Fruit fly (Drosophila melanogaster) whole organism, prepupa: Measurements from ENCODE around the gene CG15525.

Experiments
- Blimp-1 ChIP-seq: fragments of 200-800 bp; sonication (Bioruptor generic); optimal IDR thresholded peaks from 3 replicates; lab custom pipeline; 2017; ENCODE audit warnings: missing biosample characterization, missing genetic modification characterization, mild to moderate bottlenecking, moderate library complexity, missing genetic modification reagents
- CG11902 ChIP-seq: fragments of 200-800 bp; sonication (Bioruptor generic); optimal IDR thresholded peaks from 3 replicates; lab custom pipeline; 2016; ENCODE audit warnings: missing biosample characterization, missing genetic modification characterization
- CG1621 ChIP-seq: fragments of 200-800 bp; sonication (Bioruptor generic); optimal IDR thresholded peaks from 3 replicates; lab custom pipeline; 2018; ENCODE audit warnings: missing biosample characterization, mild to moderate bottlenecking, missing genetic modification characterization
- CG16779 ChIP-seq: fragments of 200-800 bp; sonication (Bioruptor generic); optimal IDR thresholded peaks from 3 replicates; lab custom pipeline; 2017; ENCODE audit warnings: missing biosample characterization, mild to moderate bottlenecking, missing genetic modification characterization
- CG3032 ChIP-seq: fragments of 200-800 bp; optimal IDR thresholded peaks from 2 replicates; lab custom pipeline; 2019; ENCODE audit warnings: missing biosample characterization, mild to moderate bottlenecking, missing genetic modification characterization, moderate library complexity
- CG31627 ChIP-seq: fragments of 200-800 bp; sonication (Bioruptor generic); optimal IDR thresholded peaks from 3 replicates; lab custom pipeline; 2016; ENCODE audit warnings: missing biosample characterization, missing genetic modification characterization
- CG34406 ChIP-seq: fragments of 200-800 bp; sonication (Bioruptor generic); optimal IDR thresholded peaks from 3 replicates; lab custom pipeline; 2016; ENCODE audit warnings: missing biosample characterization, missing genetic modification characterization
- CG3919 ChIP-seq: fragments of 200-800 bp; sonication (Bioruptor generic); optimal IDR thresholded peaks from 3 replicates; lab custom pipeline; 2016; ENCODE audit warnings: missing biosample characterization, missing genetic modification characterization
- CG4318 ChIP-seq: fragments of 200-800 bp; sonication (Bioruptor generic); optimal IDR thresholded peaks from 3 replicates; lab custom pipeline; 2017; ENCODE audit warnings: missing biosample characterization, mild to moderate bottlenecking, missing genetic modification characterization
- CG6163 ChIP-seq: fragments of 200-800 bp; sonication (Bioruptor generic); IDR thresholded peaks from 3 replicates; pipeline ENCODE4 v1.3.6; 2022; ENCODE audit warnings: missing biosample characterization, missing genetic modification characterization
- CG6276 ChIP-seq: fragments of 200-800 bp; sonication (Bioruptor generic); optimal IDR thresholded peaks from 2 replicates; lab custom pipeline; 2017; ENCODE audit warnings: missing biosample characterization, mild to moderate bottlenecking, missing genetic modification characterization
- CG6792 ChIP-seq: fragments of 200-800 bp; sonication (Bioruptor generic); optimal IDR thresholded peaks from 3 replicates; lab custom pipeline; 2016; ENCODE audit warnings: missing biosample characterization, missing genetic modification characterization
- CG6808 ChIP-seq: fragments of 200-800 bp; sonication (Bioruptor generic); optimal IDR thresholded peaks from 3 replicates; lab custom pipeline; 2017; ENCODE audit warnings: missing biosample characterization, missing genetic modification characterization, mild to moderate bottlenecking, moderate library complexity, missing genetic modification reagents
- CG6854 ChIP-seq: fragments of 200-800 bp; sonication (Bioruptor generic); optimal IDR thresholded peaks from 2 replicates; lab custom pipeline; 2017; ENCODE audit warnings: missing biosample characterization, mild to moderate bottlenecking, missing genetic modification characterization
- CG7368 ChIP-seq: fragments of 200-800 bp; sonication (Bioruptor generic); optimal IDR thresholded peaks from 3 replicates; lab custom pipeline; 2016; ENCODE audit warnings: missing biosample characterization, missing genetic modification characterization
- CG8119 ChIP-seq: fragments of 200-800 bp; sonication (Bioruptor generic); IDR thresholded peaks from 3 replicates; pipeline ENCODE4 v1.3.6; 2022; ENCODE audit warnings: missing biosample characterization, missing genetic modification characterization
- CG8319 ChIP-seq: fragments of 200-800 bp; sonication (Bioruptor generic); optimal IDR thresholded peaks from 3 replicates; lab custom pipeline; 2016; ENCODE audit warnings: missing biosample characterization, missing genetic modification characterization
- Eip75B ChIP-seq: fragments of 200-800 bp; sonication (Bioruptor generic); optimal IDR thresholded peaks from 3 replicates; lab custom pipeline; 2016; ENCODE audit warnings: missing biosample characterization, missing genetic modification characterization
- Eip93F ChIP-seq: fragments of 200-800 bp; sonication (Bioruptor generic); optimal IDR thresholded peaks from 2 replicates; lab custom pipeline; 2016; ENCODE audit warnings: missing biosample characterization, mild to moderate bottlenecking, missing genetic modification characterization
- Ets21C ChIP-seq: fragments of 200-800 bp; sonication (Bioruptor generic); optimal IDR thresholded peaks from 3 replicates; lab custom pipeline; 2016; ENCODE audit warnings: missing biosample characterization, missing genetic modification characterization
- Ets96B ChIP-seq: fragments of 200-800 bp; optimal IDR thresholded peaks from 2 replicates; lab custom pipeline; 2019; ENCODE audit warnings: missing biosample characterization, mild to moderate bottlenecking, missing genetic modification characterization, moderate library complexity
- Gug ChIP-seq: fragments of 200-800 bp; sonication (Bioruptor generic); IDR thresholded peaks from 2 replicates; pipeline ENCODE4 v1.3.6; 2022; ENCODE audit warnings: missing biosample characterization, missing genetic modification characterization
- Hr39 ChIP-seq: fragments of 200-800 bp; sonication (Bioruptor generic); optimal IDR thresholded peaks from 2 replicates; lab custom pipeline; 2016; ENCODE audit warnings: missing biosample characterization, missing genetic modification characterization
- Hr4 ChIP-seq: fragments of 200-800 bp; sonication (Bioruptor generic); optimal IDR thresholded peaks from 3 replicates; lab custom pipeline; 2016; ENCODE audit warnings: missing biosample characterization, missing genetic modification characterization
- Lpt ChIP-seq: fragments of 200-800 bp; sonication (Bioruptor generic); optimal IDR thresholded peaks from 3 replicates; lab custom pipeline; 2016; ENCODE audit warnings: missing biosample characterization, missing genetic modification characterization
- OdsH ChIP-seq: fragments of 200-800 bp; sonication (Bioruptor generic); optimal IDR thresholded peaks from 3 replicates; lab custom pipeline; 2016; ENCODE audit warnings: missing biosample characterization, missing genetic modification characterization
- Sox102F ChIP-seq: fragments of 200-800 bp; sonication (Bioruptor generic); optimal IDR thresholded peaks from 2 replicates; lab custom pipeline; 2016; ENCODE audit warnings: missing biosample characterization, mild to moderate bottlenecking, missing genetic modification characterization
- Sox14 ChIP-seq: fragments of 200-800 bp; sonication (Bioruptor generic); optimal IDR thresholded peaks from 3 replicates; lab custom pipeline; 2016; ENCODE audit warnings: missing biosample characterization, missing genetic modification characterization
- achi ChIP-seq: fragments of 200-800 bp; sonication (Bioruptor generic); optimal IDR thresholded peaks from 3 replicates; lab custom pipeline; 2016; ENCODE audit warnings: missing biosample characterization, missing genetic modification characterization
- acj6 ChIP-seq: fragments of 200-800 bp; sonication (Bioruptor generic); optimal IDR thresholded peaks from 3 replicates; lab custom pipeline; 2016; ENCODE audit warnings: missing biosample characterization, missing genetic modification characterization
- esn ChIP-seq: fragments of 200-800 bp; sonication (Bioruptor generic); optimal IDR thresholded peaks from 2 replicates; lab custom pipeline; 2016; ENCODE audit warnings: missing biosample characterization, mild to moderate bottlenecking, missing genetic modification characterization, moderate library complexity
- fd59A ChIP-seq: fragments of 200-800 bp; sonication (Bioruptor generic); optimal IDR thresholded peaks from 2 replicates; lab custom pipeline; 2017; ENCODE audit warnings: missing biosample characterization, mild to moderate bottlenecking, missing genetic modification characterization, missing genetic modification reagents
- fd85E ChIP-seq: fragments of 200-800 bp; sonication (Bioruptor generic); optimal IDR thresholded peaks from 3 replicates; lab custom pipeline; 2016; ENCODE audit warnings: missing biosample characterization, missing genetic modification characterization
- fkh ChIP-seq: fragments of 200-800 bp; sonication (Bioruptor generic); optimal IDR thresholded peaks from 3 replicates; lab custom pipeline; 2017; ENCODE audit warnings: missing biosample characterization, mild to moderate bottlenecking, missing genetic modification characterization, moderate library complexity
- lz ChIP-seq: fragments of 200-800 bp; sonication (Bioruptor generic); optimal IDR thresholded peaks from 3 replicates; lab custom pipeline; 2016; ENCODE audit warnings: missing biosample characterization, missing genetic modification characterization
- net ChIP-seq: fragments of 200-800 bp; sonication (Bioruptor generic); optimal IDR thresholded peaks from 3 replicates; lab custom pipeline; 2016; ENCODE audit warnings: missing biosample characterization, missing genetic modification characterization
- pdm3 ChIP-seq: fragments of 200-800 bp; sonication (Bioruptor generic); optimal IDR thresholded peaks from 3 replicates; lab custom pipeline; 2016; ENCODE audit warnings: missing biosample characterization, missing genetic modification characterization
- spab ChIP-seq: fragments of 200-800 bp; sonication (Bioruptor generic); optimal IDR thresholded peaks from 2 replicates; lab custom pipeline; 2017; ENCODE audit warnings: missing biosample characterization, mild to moderate bottlenecking, missing genetic modification characterization, missing genetic modification reagents
- ss ChIP-seq, 2 experiments: fragments of 200-800 bp; sonication (Bioruptor generic); optimal IDR thresholded peaks; 2 replicates in 1 of 2; 3 replicates in 1 of 2; lab custom pipeline; 2017 to 2018; ENCODE audit warnings: mild to moderate bottlenecking in 2 of 2, missing biosample characterization in 2 of 2, missing genetic modification characterization in 2 of 2, moderate library complexity in 1 of 2
- topi ChIP-seq: fragments of 200-800 bp; sonication (Bioruptor generic); optimal IDR thresholded peaks from 3 replicates; lab custom pipeline; 2016; ENCODE audit warnings: missing biosample characterization, missing genetic modification characterization

The CG15525 gene

DNA sequence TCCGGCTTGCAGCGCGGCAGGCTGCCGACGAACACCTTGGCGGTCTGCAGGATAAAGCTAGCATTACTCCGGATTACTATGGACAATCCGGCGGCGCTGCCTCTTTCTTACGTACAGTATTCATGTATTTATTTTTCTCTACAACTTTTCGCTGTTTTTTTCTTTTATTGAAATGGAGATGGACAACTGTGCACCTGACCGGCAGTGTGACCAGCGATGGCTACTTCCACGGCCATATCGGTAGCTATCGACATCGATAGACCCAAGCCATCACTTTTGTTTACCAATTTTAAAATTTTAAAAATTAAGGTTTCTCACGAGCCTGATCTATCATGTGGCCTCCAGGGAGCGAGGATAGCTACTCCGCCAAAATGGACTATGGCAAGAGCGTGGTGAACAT lies 2.4 kb downstream of the CG15525 start, which contains the start of the genes CG7903 and Sas-6:
Gene CG7903, minus strand, starts transcription at position 197 of the 400 bp plus-strand sequence.
Gene Sas-6, plus strand, starts transcription at position 323 of the 400 bp plus-strand sequence.
- TF ChIP-seq CG7368 (GFP tag; lab: Kevin White, UChicago), result no peak
- no peak for TF ChIP-seq CG3919
- 0 out of 3 replicates have a peak, but pooled peaks have one; percentile 22 for TF ChIP-seq CG6163 (GFP tag; lab: Robert Waterston, UW)
- TF ChIP-seq topi, result no peak
- TF ChIP-seq Hr39 (GFP tag; lab: Kevin White, UChicago), result no peak
- TF ChIP-seq Eip75B (GFP tag; lab: Kevin White, UChicago), result no peak
- TF ChIP-seq net (GFP tag; lab: Kevin White, UChicago), result no peak
- TF ChIP-seq fkh (GFP tag; lab: Kevin White, UChicago), result peak; percentile 70
- no peak for TF ChIP-seq ss (GFP tag; optimal IDR thresholded peaks at IDR 0.05; lab: Kevin White, UChicago)
- peak; percentile 16 for TF ChIP-seq CG1621 (tag; lab: Kevin White, UChicago)
- TF ChIP-seq CG3032 (tag; lab: Kevin White, UChicago), result no peak
- TF ChIP-seq Sox14 (GFP tag; lab: Kevin White, UChicago), result peak; percentile 43
- TF ChIP-seq Ets21C (GFP tag; lab: Kevin White, UChicago), result no peak
- no peak for TF ChIP-seq fd59A (GFP tag; lab: Kevin White, UChicago)
- no peak for TF ChIP-seq OdsH
- TF ChIP-seq acj6 (GFP tag; lab: Kevin White, UChicago), result no peak
- no peak for TF ChIP-seq CG34406 (GFP tag; lab: Kevin White, UChicago)
- no peak for TF ChIP-seq Gug
- TF ChIP-seq CG8119, result no peak
- no peak for TF ChIP-seq CG6808 (GFP tag; lab: Kevin White, UChicago)
- TF ChIP-seq fd85E (GFP tag; lab: Kevin White, UChicago), result no peak

DNA sequence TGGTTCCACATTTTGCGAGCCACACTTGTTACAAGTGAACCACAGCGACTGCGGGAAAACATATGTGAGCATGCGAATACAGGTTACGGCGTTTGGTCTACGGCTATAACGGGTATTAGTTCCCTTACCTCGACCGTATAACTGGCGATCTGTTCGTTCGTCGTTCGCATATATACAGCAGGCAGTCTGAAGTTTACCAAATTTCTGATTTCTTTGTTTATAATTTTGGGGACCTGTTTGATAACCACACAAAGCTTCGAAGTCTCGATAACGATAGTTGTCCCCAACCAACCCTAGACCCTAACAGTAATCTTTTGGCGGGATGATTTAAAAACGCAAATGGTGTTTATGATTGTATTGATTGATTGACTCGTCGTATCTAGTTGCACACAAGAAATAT lies 4.3 kb downstream of the CG15525 start, which contains the start of gene Acph-1:
Gene Acph-1, minus strand, starts transcription at position 278 of the 400 bp plus-strand sequence.
- TF ChIP-seq CG6854 (GFP tag; lab: Kevin White, UChicago) (no peak), CG11902 (GFP tag; lab: Kevin White, UChicago) (no peak), Eip93F (GFP tag; lab: Kevin White, UChicago) (peak; percentile 33), Lpt (GFP tag; lab: Kevin White, UChicago) (no peak), Sox14 (GFP tag; lab: Kevin White, UChicago) (peak; percentile 86), CG4318 (no peak), CG6276 (GFP tag; lab: Kevin White, UChicago) (no peak), Eip75B (GFP tag; lab: Kevin White, UChicago) (no peak), Hr4 (no peak), lz (GFP tag; lab: Kevin White, UChicago) (no peak), CG8319 (GFP tag; lab: Kevin White, UChicago) (no peak), CG1621 (tag; lab: Kevin White, UChicago) (peak; percentile 1), Blimp-1 (GFP tag; lab: Kevin White, UChicago) (no peak), fkh (GFP tag; lab: Kevin White, UChicago) (peak; percentile 6), CG3032 (tag; lab: Kevin White, UChicago) (no peak), pdm3 (GFP tag; lab: Kevin White, UChicago) (no peak)

DNA sequence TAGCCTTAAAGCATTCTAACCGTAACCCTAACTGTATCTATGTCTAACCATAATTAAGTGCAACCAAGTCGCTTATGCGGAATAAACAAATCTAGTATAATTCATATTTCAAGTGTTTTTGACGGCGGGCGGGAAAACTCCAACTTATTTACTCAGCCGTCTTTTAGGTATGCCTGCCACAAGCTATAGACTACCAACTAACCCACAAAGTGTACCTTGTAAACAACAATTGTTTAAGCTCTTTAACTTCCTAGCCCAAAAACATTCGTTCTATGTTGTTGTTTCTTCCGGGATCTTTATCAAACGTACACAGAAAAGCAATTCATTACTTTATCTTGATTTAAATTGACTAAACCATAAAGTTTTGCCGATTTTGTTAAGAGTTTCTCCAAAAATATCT lies 6.8 kb downstream of the CG15525 start:
- peak; percentile 67 for TF ChIP-seq fkh (GFP tag; lab: Kevin White, UChicago)
- no peak for TF ChIP-seq Ets96B (tag; lab: Kevin White, UChicago)

DNA sequence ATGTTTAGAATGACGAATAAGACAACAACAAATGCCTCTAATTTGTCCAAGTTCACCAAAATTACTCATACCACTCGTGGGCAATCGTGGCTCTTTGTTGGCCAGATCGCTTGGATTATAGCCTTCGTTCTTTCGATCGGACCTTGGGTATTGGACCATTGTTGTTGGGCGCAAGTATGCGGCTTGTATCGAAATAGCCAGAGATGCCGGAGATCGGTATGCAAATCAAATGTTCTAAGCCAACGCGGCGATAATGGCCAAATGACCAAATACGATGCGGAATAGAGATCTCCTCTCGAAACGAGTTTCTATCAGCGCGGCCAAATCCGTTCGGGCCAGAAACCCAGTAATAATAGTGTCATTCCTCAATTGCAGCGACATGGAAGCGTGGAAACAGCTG lies 12.3 kb downstream of the CG15525 start:
- TF ChIP-seq spab (GFP tag; lab: Kevin White, UChicago) (no peak), CG31627 (GFP tag; lab: Kevin White, UChicago) (no peak), Lpt (GFP tag; lab: Kevin White, UChicago) (no peak), Blimp-1 (GFP tag; lab: Kevin White, UChicago) (no peak), Hr4 (no peak), Sox102F (GFP tag; lab: Kevin White, UChicago) (no peak), achi (GFP tag; lab: Kevin White, UChicago) (no peak), CG6792 (GFP tag; lab: Kevin White, UChicago) (no peak), CG6808 (GFP tag; lab: Kevin White, UChicago) (no peak), CG16779 (no peak), esn (GFP tag; lab: Kevin White, UChicago) (no peak), CG7368 (GFP tag; lab: Kevin White, UChicago) (no peak), CG4318 (no peak), lz (GFP tag; lab: Kevin White, UChicago) (no peak), OdsH (no peak)
